Worm (Caenorhabditis elegans) whole organism, midembryonic: ENCODE results near the gene F16G10.5.

Experiments used
- klf-2 ChIP-seq: fragments of 200-800 bp; sonication (Bioruptor generic); conservative IDR thresholded peaks from 2 replicates; pipeline ENCODE4 v1.3.6; 2022; ENCODE audit warnings: missing genetic modification reagents, missing genetic modification characterization, missing compliant biosample characterization
- ref-1 ChIP-seq: fragments of 200-800 bp; sonication (Bioruptor generic); conservative IDR thresholded peaks from 2 replicates; pipeline ENCODE4 v1.3.6; 2022; ENCODE audit warnings: missing genetic modification reagents, missing genetic modification characterization, missing compliant biosample characterization
- ztf-23 ChIP-seq: fragments of 200-800 bp; sonication (Bioruptor generic); IDR thresholded peaks from 2 replicates; pipeline ENCODE4 v1.3.6; 2022; ENCODE audit warnings: missing genetic modification reagents, missing genetic modification characterization, missing compliant biosample characterization

ce11 chrII:2411093-2411492, 44.0 kb downstream of the F16G10.5 start:
- TF ChIP-seq klf-2 (GFP tag; lab: Robert Waterston, UW) (no peak), ref-1 (no peak), ztf-23 (no peak)
